Fruit fly (Drosophila melanogaster): ENCODE results near the gene CG33502.
"Not testable (repeated sequence)": the region's sequence is repeated elsewhere in the genome, so short reads cannot be mapped to it uniquely, and the experiment has no call there.

Gene CG33502

dm6 chrX:21623641-21624040, 12.3 kb upstream of the CG33502 start, which contains the start of gene CG32500:
TSS of gene CG32500 (minus strand) at chrX:21623750.
- TF ChIP-seq Ets98B (GFP tag; IDR thresholded peaks at IDR 0.05): 0 out of 2 replicates have a peak, but pooled peaks have one; percentile 13
- TF ChIP-seq CG4496 (GFP tag; IDR thresholded peaks at IDR 0.05): 0 out of 3 replicates have a peak, but pooled peaks have one; percentile 26
- TF ChIP-seq CG32121 (GFP tag; IDR thresholded peaks at IDR 0.05): 0 out of 2 replicates have a peak, but pooled peaks have one; percentile 21
- peak; percentile 45; the same call in 2 of the 3 replicates for TF ChIP-seq fd96Ca (GFP tag; IDR thresholded peaks at IDR 0.05)

- not testable (repeated sequence) for TF ChIP-seq Pif1B (GFP tag; optimal IDR thresholded peaks at IDR 0.05); CG4496 (GFP tag; IDR thresholded peaks at IDR 0.05); gl (tag; optimal IDR thresholded peaks at IDR 0.05)
Observed at dm6 chrX:21621004-21621403, 9.7 kb upstream of the CG33502 start, which contains the start of gene CG32819. TSS of gene CG32819 (minus strand) at chrX:21621104.

dm6 chrX:21617517-21617916, 6.2 kb upstream of the CG33502 start, which contains the start of gene CG32857:
TSS of gene CG32857 (minus strand) at chrX:21617617.
- not testable (repeated sequence) for TF ChIP-seq Pif1B (GFP tag; optimal IDR thresholded peaks at IDR 0.05); CG13204 (GFP tag; optimal IDR thresholded peaks at IDR 0.05); gl (tag; optimal IDR thresholded peaks at IDR 0.05)

- 0 out of 3 replicates have a peak, but pooled peaks have one; percentile 10 for TF ChIP-seq CG4496 (GFP tag; IDR thresholded peaks at IDR 0.05)
Observed at dm6 chrX:21615139-21615538, 3.8 kb upstream of the CG33502 start, which contains the start of gene CG32820. TSS of gene CG32820 (minus strand) at chrX:21615239.

dm6 chrX:21608820-21609219, 2.5 kb downstream of the CG33502 start, which contains the start of gene CG17450:
TSS of gene CG17450 (minus strand) at chrX:21608920.
- TF ChIP-seq Pif1A (GFP tag; optimal IDR thresholded peaks at IDR 0.05); CG10348 (GFP tag; IDR thresholded peaks at IDR 0.05); D1 (tag; optimal IDR thresholded peaks at IDR 0.05): not testable (repeated sequence)

dm6 chrX:21605514-21605913, 5.8 kb downstream of the CG33502 start:
- no peak for TF ChIP-seq Ets98B (GFP tag; IDR thresholded peaks at IDR 0.05)
- TF ChIP-seq gl (tag; optimal IDR thresholded peaks at IDR 0.05): no peak
- TF ChIP-seq EcR (GFP tag; optimal IDR thresholded peaks at IDR 0.05): no peak
- no peak for TF ChIP-seq Pif1B (GFP tag; optimal IDR thresholded peaks at IDR 0.05)

dm6 chrX:21604956-21605502, 6.3 kb downstream of the CG33502 start, which contains the start of gene GCS2alpha:
TSS of gene GCS2alpha (minus strand) at chrX:21605264.
- no peak for TF ChIP-seq CG15710 (tag; optimal IDR thresholded peaks at IDR 0.05)
- no peak for TF ChIP-seq CG34367 (tag; optimal IDR thresholded peaks at IDR 0.05)
- TF ChIP-seq CG9948 (tag; optimal IDR thresholded peaks at IDR 0.05): no peak
- no peak for TF ChIP-seq CG10348 (GFP tag; IDR thresholded peaks at IDR 0.05)
- TF ChIP-seq CG32121 (GFP tag; IDR thresholded peaks at IDR 0.05): no peak
- TF ChIP-seq CG17806 (tag; optimal IDR thresholded peaks at IDR 0.05): no peak
- no peak for TF ChIP-seq CG8301 (tag; optimal IDR thresholded peaks at IDR 0.05)
- TF ChIP-seq Pif1B (GFP tag; optimal IDR thresholded peaks at IDR 0.05): no peak
- TF ChIP-seq Ets98B (GFP tag; IDR thresholded peaks at IDR 0.05): no peak
- no peak for TF ChIP-seq EcR (GFP tag; optimal IDR thresholded peaks at IDR 0.05)
- no peak for TF ChIP-seq fd96Ca (GFP tag; IDR thresholded peaks at IDR 0.05)
- no peak for TF ChIP-seq Pif1A (GFP tag; optimal IDR thresholded peaks at IDR 0.05)
- TF ChIP-seq D1 (tag; optimal IDR thresholded peaks at IDR 0.05): no peak
- no peak for TF ChIP-seq rn (GFP tag; IDR thresholded peaks at IDR 0.05)
- no peak for TF ChIP-seq CG4496 (GFP tag; IDR thresholded peaks at IDR 0.05)
- no peak for TF ChIP-seq gl (tag; optimal IDR thresholded peaks at IDR 0.05)
- TF ChIP-seq CG14655 (GFP tag; optimal IDR thresholded peaks at IDR 0.05): no peak
- no peak for TF ChIP-seq Snoo (tag; optimal IDR thresholded peaks at IDR 0.05)
- TF ChIP-seq CG13204 (GFP tag; optimal IDR thresholded peaks at IDR 0.05): no peak
- TF ChIP-seq CG12605 (GFP tag; IDR thresholded peaks at IDR 0.05): no peak

- peak; percentile 94 for TF ChIP-seq CG4496 (GFP tag; IDR thresholded peaks at IDR 0.05)
- peak; percentile 53 for TF ChIP-seq rn (GFP tag; IDR thresholded peaks at IDR 0.05)
- peak; percentile 94 for TF ChIP-seq fd96Ca (GFP tag; IDR thresholded peaks at IDR 0.05)
- TF ChIP-seq Snoo (tag; optimal IDR thresholded peaks at IDR 0.05): peak; percentile 34
- peak; percentile 76 for TF ChIP-seq Pif1B (GFP tag; optimal IDR thresholded peaks at IDR 0.05)
- peak; percentile 67 for TF ChIP-seq D1 (tag; optimal IDR thresholded peaks at IDR 0.05)
- TF ChIP-seq CG17806 (tag; optimal IDR thresholded peaks at IDR 0.05): peak; percentile 87
- TF ChIP-seq CG32121 (GFP tag; IDR thresholded peaks at IDR 0.05): peak; percentile 76
- peak; percentile 73 for TF ChIP-seq gl (tag; optimal IDR thresholded peaks at IDR 0.05)
- TF ChIP-seq CG13204 (GFP tag; optimal IDR thresholded peaks at IDR 0.05): no peak
- no peak for TF ChIP-seq EcR (GFP tag; optimal IDR thresholded peaks at IDR 0.05)
- peak; percentile 92 for TF ChIP-seq CG14655 (GFP tag; optimal IDR thresholded peaks at IDR 0.05)
- TF ChIP-seq Ets98B (GFP tag; IDR thresholded peaks at IDR 0.05): peak; percentile 88
- peak; percentile 59 for TF ChIP-seq CG34367 (tag; optimal IDR thresholded peaks at IDR 0.05)
- TF ChIP-seq CG8159 (tag; optimal IDR thresholded peaks at IDR 0.05): peak; percentile 86
- TF ChIP-seq CG10348 (GFP tag; IDR thresholded peaks at IDR 0.05): no peak
- TF ChIP-seq CG15710 (tag; optimal IDR thresholded peaks at IDR 0.05): peak; percentile 64
- peak; percentile 91 for TF ChIP-seq Pif1A (GFP tag; optimal IDR thresholded peaks at IDR 0.05)
- peak; percentile 73 for TF ChIP-seq CG9948 (tag; optimal IDR thresholded peaks at IDR 0.05)
- peak; percentile 89 for TF ChIP-seq CG8301 (tag; optimal IDR thresholded peaks at IDR 0.05)
- peak; percentile 84 for TF ChIP-seq CG12605 (GFP tag; IDR thresholded peaks at IDR 0.05)
Observed at dm6 chrX:21593907-21594306, 17.4 kb downstream of the CG33502 start.
